Worm (Caenorhabditis elegans) whole organism, L4 larva: ENCODE measurements around the gene unc-45.

Experiments
- T20F7.1 ChIP-seq: fragments of 200-800 bp; sonication (Bioruptor generic); optimal IDR thresholded peaks from 2 replicates; lab custom pipeline; 2018; ENCODE audit warnings: mild to moderate bottlenecking, missing genetic modification characterization, missing compliant biosample characterization
- Y105C5A.15 ChIP-seq: fragments of 200-800 bp; sonication (Bioruptor generic); IDR thresholded peaks from 2 replicates; pipeline ENCODE4 v1.3.6; 2022; ENCODE audit warnings: missing genetic modification characterization, missing compliant biosample characterization
- Y5F2A.4 ChIP-seq: fragments of 200-800 bp; sonication (Bioruptor generic); optimal IDR thresholded peaks from 2 replicates; lab custom pipeline; 2018; ENCODE audit warnings: mild to moderate bottlenecking, missing genetic modification characterization, missing compliant biosample characterization
- ZK337.2 ChIP-seq: fragments of 200-800 bp; sonication (Bioruptor generic); IDR thresholded peaks from 2 replicates; pipeline ENCODE4 v1.3.6; 2022; ENCODE audit warnings: missing genetic modification reagents, missing genetic modification characterization, missing compliant biosample characterization
- ZK546.5 ChIP-seq, 2 experiments: sonication (generic microtip); optimal IDR thresholded peaks; 2 replicates each; lab custom pipeline; 2017; ENCODE audit warnings: missing biosample characterization in 2 of 2, missing genetic modification characterization in 2 of 2
- aha-1 ChIP-seq: fragments of 150-350 bp; peaks from one replicate; lab custom pipeline; 2014; ENCODE audit warnings: missing biosample characterization, missing genetic modification characterization
- arid-1 ChIP-seq: fragments of 200-800 bp; sonication (Bioruptor generic); conservative IDR thresholded peaks from 2 replicates; pipeline ENCODE4 v1.3.6; 2022; ENCODE audit warnings: missing genetic modification reagents, missing genetic modification characterization, missing compliant biosample characterization
- ceh-28 ChIP-seq: fragments of 150-350 bp; optimal IDR thresholded peaks from 2 replicates; lab custom pipeline; 2014; ENCODE audit warnings: missing biosample characterization, missing genetic modification reagents, missing genetic modification characterization
- ceh-32 ChIP-seq: sonication (generic microtip); optimal IDR thresholded peaks from 2 replicates; lab custom pipeline; 2016; ENCODE audit warnings: mild to moderate bottlenecking, missing genetic modification characterization, missing compliant biosample characterization; ENCODE audit not compliant: poor library complexity
- cey-2 ChIP-seq: sonication (generic microtip); optimal IDR thresholded peaks from 3 replicates; lab custom pipeline; 2017; ENCODE audit warnings: missing genetic modification characterization, mild to moderate bottlenecking, missing compliant biosample characterization, antibody characterized with exemption, borderline replicate concordance; ENCODE audit not compliant: insufficient read depth
- daf-16 ChIP-seq, 3 experiments: sonication (generic microtip); optimal IDR thresholded peaks; 2 replicates each; lab custom pipeline; 2016 to 2017; ENCODE audit warnings: missing genetic modification characterization in 3 of 3, missing genetic modification reagents in 3 of 3, mild to moderate bottlenecking in 2 of 3, missing compliant biosample characterization in 2 of 3, missing biosample characterization in 1 of 3, moderate library complexity in 1 of 3
- daf-19 ChIP-seq: fragments of 200-800 bp; sonication (Bioruptor generic); conservative IDR thresholded peaks from 2 replicates; pipeline ENCODE4 v1.3.6; 2022; ENCODE audit warnings: missing genetic modification characterization, missing compliant biosample characterization
- dmd-8 ChIP-seq: fragments of 200-800 bp; sonication (Bioruptor generic); IDR thresholded peaks from 2 replicates; pipeline ENCODE4 v1.3.6; 2022; ENCODE audit warnings: missing genetic modification characterization, missing compliant biosample characterization
- dmd-9 ChIP-seq: fragments of 200-800 bp; sonication (Bioruptor generic); IDR thresholded peaks from 2 replicates; pipeline ENCODE4 v1.3.6; 2022; ENCODE audit warnings: missing genetic modification reagents, missing genetic modification characterization, missing compliant biosample characterization
- duxl-1 ChIP-seq: sonication (generic microtip); optimal IDR thresholded peaks from 2 replicates; lab custom pipeline; 2016; ENCODE audit warnings: mild to moderate bottlenecking, missing genetic modification characterization, moderate library complexity, missing compliant biosample characterization; ENCODE audit not compliant: poor library complexity
- dve-1 ChIP-seq: sonication (generic microtip); optimal IDR thresholded peaks from 2 replicates; lab custom pipeline; 2017; ENCODE audit warnings: antibody characterized with exemption, mild to moderate bottlenecking, missing genetic modification characterization, missing compliant biosample characterization; ENCODE audit not compliant: insufficient read depth
- egl-27 ChIP-seq: sonication (generic microtip); optimal IDR thresholded peaks from 3 replicates; lab custom pipeline; 2017; ENCODE audit warnings: missing biosample characterization, missing genetic modification reagents, missing genetic modification characterization
- fos-1 ChIP-seq: fragments of 150-350 bp; optimal IDR thresholded peaks from 2 replicates; lab custom pipeline; 2014; ENCODE audit warnings: missing biosample characterization, missing genetic modification characterization
- hif-1 ChIP-seq, 2 experiments: sonication (generic microtip); optimal IDR thresholded peaks; 2 replicates each; lab custom pipeline; 2016 to 2017; ENCODE audit warnings: missing compliant biosample characterization in 2 of 2, missing genetic modification characterization in 2 of 2, missing genetic modification reagents in 2 of 2, missing genotype in 2 of 2, mild to moderate bottlenecking in 1 of 2
- hlh-11 ChIP-seq: fragments of 200-800 bp; sonication (Bioruptor generic); optimal IDR thresholded peaks from 2 replicates; lab custom pipeline; 2018; ENCODE audit warnings: mild to moderate bottlenecking, missing genetic modification characterization, missing compliant biosample characterization
- hlh-30 ChIP-seq: sonication (generic microtip); optimal IDR thresholded peaks from 2 replicates; lab custom pipeline; 2017; ENCODE audit warnings: antibody characterized with exemption, mild to moderate bottlenecking, missing genetic modification characterization, missing compliant biosample characterization; ENCODE audit not compliant: insufficient read depth
- hmg-1.1 ChIP-seq: fragments of 200-800 bp; sonication (Bioruptor generic); IDR thresholded peaks from 2 replicates; pipeline ENCODE4 v1.3.6; 2022; ENCODE audit warnings: missing genetic modification reagents, missing genetic modification characterization, missing compliant biosample characterization
- jun-1 ChIP-seq: fragments of 150-350 bp; optimal IDR thresholded peaks from 2 replicates; lab custom pipeline; 2014; ENCODE audit warnings: missing biosample characterization, missing genetic modification reagents, missing genetic modification characterization
- lin-29 ChIP-seq: fragments of 200-800 bp; sonication (Bioruptor generic); IDR thresholded peaks from 2 replicates; pipeline ENCODE4 v1.3.6; 2022; ENCODE audit warnings: missing genetic modification reagents, missing genetic modification characterization, missing compliant biosample characterization
- lin-38 ChIP-seq: fragments of 200-800 bp; sonication (Bioruptor generic); IDR thresholded peaks from 2 replicates; pipeline ENCODE4 v1.3.6; 2022; ENCODE audit warnings: missing genetic modification reagents, missing genetic modification characterization, missing compliant biosample characterization
- madf-5 ChIP-seq, 2 experiments: fragments of 200-800 bp; sonication (Bioruptor generic); IDR thresholded peaks; 2 replicates each; pipeline ENCODE4 v1.3.6; 2022; ENCODE audit warnings: missing compliant biosample characterization in 2 of 2, missing genetic modification characterization in 2 of 2
- mes-2 ChIP-seq: sonication (generic microtip); optimal IDR thresholded peaks from 2 replicates; lab custom pipeline; 2016; ENCODE audit warnings: missing genotype, mild to moderate bottlenecking, missing genetic modification characterization, missing compliant biosample characterization; ENCODE audit not compliant: poor library complexity, severe bottlenecking
- mxl-2 ChIP-seq: fragments of 200-800 bp; sonication (Bioruptor generic); conservative IDR thresholded peaks from 2 replicates; pipeline ENCODE4 v1.3.6; 2022; ENCODE audit warnings: missing genetic modification reagents, missing genetic modification characterization, missing compliant biosample characterization
- nhr-11 ChIP-seq: fragments of 150-350 bp; optimal IDR thresholded peaks from 2 replicates; lab custom pipeline; 2014; ENCODE audit warnings: missing biosample characterization, missing genetic modification characterization
- nhr-237 ChIP-seq: sonication (generic microtip); optimal IDR thresholded peaks from 2 replicates; lab custom pipeline; 2017; ENCODE audit warnings: missing biosample characterization, missing genetic modification characterization
- nhr-42 ChIP-seq: fragments of 200-800 bp; sonication (Bioruptor generic); IDR thresholded peaks from 2 replicates; pipeline ENCODE4 v1.3.6; 2022; ENCODE audit warnings: missing genetic modification characterization, missing compliant biosample characterization
- nhr-76 ChIP-seq: fragments of 150-350 bp; optimal IDR thresholded peaks from 2 replicates; lab custom pipeline; 2014; ENCODE audit warnings: missing biosample characterization, missing genetic modification characterization
- php-3 ChIP-seq: fragments of 200-800 bp; sonication (Bioruptor generic); IDR thresholded peaks from 2 replicates; pipeline ENCODE4 v1.3.6; 2022; ENCODE audit warnings: missing genetic modification reagents, missing genetic modification characterization, missing compliant biosample characterization
- pqm-1 ChIP-seq: sonication (generic microtip); optimal IDR thresholded peaks from 2 replicates; lab custom pipeline; 2017; ENCODE audit warnings: missing biosample characterization, missing genetic modification characterization
- sdz-12 ChIP-seq: fragments of 200-800 bp; sonication (Bioruptor generic); optimal IDR thresholded peaks from 2 replicates; lab custom pipeline; 2018; ENCODE audit warnings: mild to moderate bottlenecking, missing genetic modification characterization, missing compliant biosample characterization
- set-16 ChIP-seq: fragments of 200-800 bp; sonication (Bioruptor generic); IDR thresholded peaks from 2 replicates; pipeline ENCODE4 v1.3.6; 2022; ENCODE audit warnings: missing genetic modification reagents, missing genetic modification characterization, missing compliant biosample characterization
- snpc-4 ChIP-seq: fragments of 150-350 bp; optimal IDR thresholded peaks from 2 replicates; lab custom pipeline; 2014; ENCODE audit warnings: missing biosample characterization, missing genetic modification characterization
- spr-1 ChIP-seq: sonication (generic microtip); optimal IDR thresholded peaks from 2 replicates; lab custom pipeline; 2016; ENCODE audit warnings: mild to moderate bottlenecking, missing genetic modification characterization, missing compliant biosample characterization
- tag-97 ChIP-seq: fragments of 200-800 bp; sonication (Bioruptor generic); IDR thresholded peaks from 2 replicates; pipeline ENCODE4 v1.3.6; 2022; ENCODE audit warnings: missing genetic modification characterization, missing compliant biosample characterization
- unc-39 ChIP-seq: sonication (generic microtip); optimal IDR thresholded peaks from 2 replicates; lab custom pipeline; 2017; ENCODE audit warnings: missing biosample characterization, missing genetic modification characterization
- unc-62 ChIP-seq, 3 experiments: fragments of 150-350 bp in 1 of 3; sonication (generic microtip); optimal IDR thresholded peaks in 2 of 3; peaks in 1 of 3; 1 replicate in 1 of 3; 2 replicates in 2 of 3; lab custom pipeline; 2014 to 2017; ENCODE audit warnings: missing biosample characterization in 3 of 3, missing genetic modification characterization in 3 of 3, missing genetic modification reagents in 3 of 3, missing genotype in 1 of 3
- zfp-2 ChIP-seq: sonication (generic microtip); optimal IDR thresholded peaks from 2 replicates; lab custom pipeline; 2016; ENCODE audit warnings: mild to moderate bottlenecking, missing genetic modification characterization, missing compliant biosample characterization
- ztf-11 ChIP-seq: fragments of 150-350 bp; optimal IDR thresholded peaks from 2 replicates; lab custom pipeline; 2014; ENCODE audit warnings: missing biosample characterization, missing genetic modification characterization

unc-45 gene

DNA sequence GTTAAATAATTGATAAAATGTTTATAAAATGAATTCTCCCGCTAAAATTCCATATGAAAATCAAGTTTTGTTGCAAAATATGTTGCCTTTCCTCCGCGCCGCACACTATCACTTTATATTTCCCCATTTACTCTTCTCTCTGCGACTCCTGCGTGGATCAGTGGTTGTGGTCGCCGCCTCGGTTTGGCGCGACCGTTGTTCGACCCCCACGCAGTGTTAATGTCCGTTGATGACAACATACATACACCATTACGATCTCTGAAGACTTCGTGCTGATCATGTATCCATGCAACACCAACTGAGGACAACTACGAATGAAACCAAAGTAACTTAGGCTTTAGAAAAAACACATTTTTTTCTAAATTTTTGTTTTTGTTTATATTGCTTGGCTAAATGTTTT, 11.2 kb downstream of the unc-45 start (continued):
- TF ChIP-seq ceh-28 (tag; lab: Kevin White, UChicago) (no peak), set-16 (peak; percentile 43; the same call in 1 of the 2 replicates), dmd-8 (GFP tag; lab: Robert Waterston, UW) (peak; percentile 84), php-3 (peak; percentile 82), sdz-12 (GFP tag; lab: Kevin White, UChicago) (peak; percentile 48), unc-39 (tag; lab: Kevin White, UChicago) (no peak), lin-29 (GFP tag; lab: Robert Waterston, UW) (peak; percentile 35; the same call in 1 of the 2 replicates), duxl-1 (tag; lab: Kevin White, UChicago) (peak; percentile 81), zfp-2 (tag; lab: Kevin White, UChicago) (peak; percentile 66), nhr-76 (tag; lab: Kevin White, UChicago) (no peak), snpc-4 (tag; lab: Kevin White, UChicago) (no peak), dve-1 (tag; lab: Kevin White, UChicago) (peak; percentile 83), spr-1 (tag; lab: Kevin White, UChicago) (peak; percentile 89), Y105C5A.15 (peak; percentile 90), ZK337.2 (GFP tag; lab: Robert Waterston, UW) (peak; percentile 81), cey-2 (tag; lab: Kevin White, UChicago) (no peak), aha-1 (peak; percentile 93), ZK546.5 (tag; optimal IDR thresholded peaks at IDR 0.05; lab: Kevin White, UChicago) (no peak), ztf-11 (tag; lab: Kevin White, UChicago) (no peak), lin-38 (peak; percentile 85), arid-1 (GFP tag; lab: Robert Waterston, UW) (peak; percentile 86), ceh-32 (tag; lab: Kevin White, UChicago) (no peak), hlh-30 (no peak), dmd-9 (peak; percentile 92), nhr-42 (GFP tag; lab: Robert Waterston, UW) (peak; percentile 92), T20F7.1 (GFP tag; lab: Kevin White, UChicago) (no peak), nhr-237 (tag; lab: Kevin White, UChicago) (no peak), jun-1 (tag; lab: Kevin White, UChicago) (peak; percentile 5), egl-27 (tag; lab: Kevin White, UChicago) (no peak), nhr-11 (peak; percentile 67), tag-97 (GFP tag; lab: Robert Waterston, UW) (no peak), fos-1 (tag; lab: Kevin White, UChicago) (no peak), madf-5 (GFP tag; IDR thresholded peaks at IDR 0.05; lab: Robert Waterston, UW) (peak; percentile 80 to 96), Y5F2A.4 (GFP tag; lab: Kevin White, UChicago) (peak; percentile 83), pqm-1 (tag; lab: Kevin White, UChicago) (peak; percentile 20), daf-16 (GFP tag; optimal IDR thresholded peaks at IDR 0.05; lab: Kevin White, UChicago) (peak; percentile 75 to 94), daf-16 (tag; optimal IDR thresholded peaks at IDR 0.05; lab: Kevin White, UChicago) (peak; percentile 91), daf-19 (GFP tag; lab: Robert Waterston, UW) (no peak; the same call in 1 of the 2 replicates), mxl-2 (GFP tag; lab: Robert Waterston, UW) (peak; percentile 65; the same call in 1 of the 2 replicates), mes-2 (peak; percentile 90)

DNA sequence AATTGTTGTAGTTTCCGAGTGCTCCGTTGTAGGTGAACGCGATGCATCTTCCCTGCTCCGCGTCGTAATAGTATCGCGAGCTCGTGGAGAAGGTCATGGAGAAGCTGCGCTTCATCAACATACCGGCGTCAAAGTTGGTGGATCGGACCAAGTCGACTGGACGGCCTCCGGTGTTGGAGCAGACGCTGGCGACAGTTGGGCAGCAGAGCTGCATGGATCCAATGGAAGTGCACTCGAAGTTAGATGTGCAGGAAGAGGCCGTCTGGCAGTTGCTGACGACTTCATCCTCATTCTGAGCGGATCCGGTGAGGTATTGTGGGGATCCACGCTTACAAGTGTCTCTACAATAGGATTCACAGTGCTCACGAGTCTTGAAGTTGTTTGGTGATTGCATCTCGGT, 17.7 kb downstream of the unc-45 start:
- TF ChIP-seq nhr-11 (no peak), hlh-11 (tag; lab: Kevin White, UChicago) (no peak), aha-1 (peak; percentile 19), hif-1 (tag; optimal IDR thresholded peaks at IDR 0.05; lab: Kevin White, UChicago) (no peak), hmg-1.1 (GFP tag; lab: Robert Waterston, UW) (no peak), set-16 (peak; percentile 68), unc-62 (GFP tag; optimal IDR thresholded peaks at IDR 0.05 in 1 of 2; lab: Kevin White, UChicago) (peak in 1 of 2 experiments; percentile 88), unc-62 (tag; optimal IDR thresholded peaks at IDR 0.05; lab: Kevin White, UChicago) (no peak)
